Worm (Caenorhabditis elegans): Measurements from ENCODE around the gene ilys-4.

The ilys-4 gene

ce11 chrIV:7926102-7926840 lies 28.9 kb upstream of the ilys-4 start, which contains the start of gene rps-2:
Gene rps-2 (minus strand): TSS chrIV:7926391.
- TF ChIP-seq lin-15B (tag; optimal IDR thresholded peaks at IDR 0.05) (peak; percentile 41), aly-2 (tag; optimal IDR thresholded peaks at IDR 0.05) (no peak), nhr-23 (tag; optimal IDR thresholded peaks at IDR 0.05) (no peak), fkh-2 (tag; optimal IDR thresholded peaks at IDR 0.05) (no peak), unc-39 (tag; optimal IDR thresholded peaks at IDR 0.05) (no peak), fos-1 (tag; optimal IDR thresholded peaks at IDR 0.05) (no peak), ztf-11 (tag; optimal IDR thresholded peaks at IDR 0.05) (no peak), mdl-1 (tag; optimal IDR thresholded peaks at IDR 0.05) (no peak), fkh-10 (GFP tag; optimal IDR thresholded peaks at IDR 0.05) (no peak), ceh-82 (tag; optimal IDR thresholded peaks at IDR 0.05) (no peak), R02D3.7 (tag; optimal IDR thresholded peaks at IDR 0.05) (no peak), elt-1 (tag; optimal IDR thresholded peaks at IDR 0.05) (no peak), lsy-12 (tag; optimal IDR thresholded peaks at IDR 0.05) (no peak), eor-1 (tag; optimal IDR thresholded peaks at IDR 0.05) (no peak), nhr-25 (tag; optimal IDR thresholded peaks at IDR 0.05) (peak; percentile 21), egl-5 (tag; optimal IDR thresholded peaks at IDR 0.05) (peak; percentile 58)

- peak; percentile 46 for TF ChIP-seq ama-1 (optimal IDR thresholded peaks at IDR 0.05)
- TF ChIP-seq nhr-76 (tag; optimal IDR thresholded peaks at IDR 0.05) = no peak
- TF ChIP-seq pha-4 (tag; optimal IDR thresholded peaks at IDR 0.05) = no peak
- TF ChIP-seq ztf-4 (tag; optimal IDR thresholded peaks at IDR 0.05) = no peak
- TF ChIP-seq nhr-25 (tag; optimal IDR thresholded peaks at IDR 0.05) = no peak
- TF ChIP-seq nhr-23 (tag; optimal IDR thresholded peaks at IDR 0.05) = peak; percentile 14
- no peak for TF ChIP-seq ceh-28 (tag; optimal IDR thresholded peaks at IDR 0.05)
- no peak for TF ChIP-seq lin-39 (tag; optimal IDR thresholded peaks at IDR 0.05)
- peak; percentile 3 for TF ChIP-seq R02D3.7 (tag; optimal IDR thresholded peaks at IDR 0.05)
- no peak for TF ChIP-seq elt-1 (tag; optimal IDR thresholded peaks at IDR 0.05)
- peak; percentile 52 for TF ChIP-seq aly-2 (tag; optimal IDR thresholded peaks at IDR 0.05)
- no peak for TF ChIP-seq sea-2 (GFP tag; optimal IDR thresholded peaks at IDR 0.05)
- TF ChIP-seq lsy-12 (tag; optimal IDR thresholded peaks at IDR 0.05) = no peak
- no peak for TF ChIP-seq unc-62 (GFP tag; optimal IDR thresholded peaks at IDR 0.05)
- TF ChIP-seq ceh-9 (tag; optimal IDR thresholded peaks at IDR 0.05) = no peak
- TF ChIP-seq nfya-1 (tag; optimal IDR thresholded peaks at IDR 0.05; ENCODE audit: insufficient read depth) = no peak
- TF ChIP-seq fos-1 (tag; optimal IDR thresholded peaks at IDR 0.05) = no peak
- no peak for TF ChIP-seq eor-1 (tag; optimal IDR thresholded peaks at IDR 0.05)
- TF ChIP-seq mml-1 (tag; optimal IDR thresholded peaks at IDR 0.05) = no peak
- no peak for TF ChIP-seq nhr-237 (tag; optimal IDR thresholded peaks at IDR 0.05)
- no peak for TF ChIP-seq egl-5 (tag; optimal IDR thresholded peaks at IDR 0.05)
- TF ChIP-seq ztf-11 (tag; optimal IDR thresholded peaks at IDR 0.05) = no peak
Measured at ce11 chrIV:7924975-7925828, 27.9 kb upstream of the ilys-4 start.

- TF ChIP-seq lin-15B (tag; optimal IDR thresholded peaks at IDR 0.05) (peak; percentile 33), ama-1 (optimal IDR thresholded peaks at IDR 0.05) (peak; percentile 38), lin-39 (tag; optimal IDR thresholded peaks at IDR 0.05) (peak; percentile 76), snpc-4 (tag; optimal IDR thresholded peaks at IDR 0.05) (no peak), skn-1 (tag; optimal IDR thresholded peaks at IDR 0.05) (no peak), unc-39 (tag; optimal IDR thresholded peaks at IDR 0.05) (no peak), pha-4 (tag; optimal IDR thresholded peaks at IDR 0.05) (peak; percentile 63), nhr-11 (tag; optimal IDR thresholded peaks at IDR 0.05) (no peak), nhr-25 (tag; optimal IDR thresholded peaks at IDR 0.05) (peak; percentile 34), mdl-1 (tag; optimal IDR thresholded peaks at IDR 0.05) (no peak), elt-2 (tag; optimal IDR thresholded peaks at IDR 0.05) (peak; percentile 30), nhr-12 (tag; optimal IDR thresholded peaks at IDR 0.05) (no peak), egl-5 (tag; optimal IDR thresholded peaks at IDR 0.05) (peak; percentile 56), hmg-11 (tag; optimal IDR thresholded peaks at IDR 0.05) (peak; percentile 29), nfya-1 (tag; optimal IDR thresholded peaks at IDR 0.05; ENCODE audit: insufficient read depth) (peak; percentile 57)
Measured at ce11 chrIV:7923982-7924480, 26.7 kb upstream of the ilys-4 start, which contains the start of the genes xpo-3 and C49H3.3. Gene xpo-3 (minus strand): TSS chrIV:7924032. Gene C49H3.3 (plus strand): TSS chrIV:7924350.

All from whole organism, L3 larva.